Worm (Caenorhabditis elegans) whole organism, early embryonic: ENCODE data around the gene piga-1.

Experiments
- ama-1 ChIP-seq: fragments of 150-350 bp; optimal IDR thresholded peaks from 2 replicates; lab custom pipeline; 2014
- flt-1 ChIP-seq: fragments of 200-800 bp; sonication (Bioruptor generic); IDR thresholded peaks from 2 replicates; pipeline ENCODE4 v1.3.6; 2022; ENCODE audit warnings: missing genetic modification characterization, missing compliant biosample characterization
- pes-1 ChIP-seq: fragments of 200-800 bp; sonication (Bioruptor generic); IDR thresholded peaks from 2 replicates; pipeline ENCODE4 v1.3.6; 2022; ENCODE audit warnings: missing genetic modification reagents, missing genetic modification characterization, missing compliant biosample characterization
- tbx-37 ChIP-seq: fragments of 200-800 bp; sonication (Bioruptor generic); conservative IDR thresholded peaks from 2 replicates; pipeline ENCODE4 v1.3.6; 2022; ENCODE audit warnings: missing genetic modification reagents, missing genetic modification characterization, missing compliant biosample characterization

DNA sequence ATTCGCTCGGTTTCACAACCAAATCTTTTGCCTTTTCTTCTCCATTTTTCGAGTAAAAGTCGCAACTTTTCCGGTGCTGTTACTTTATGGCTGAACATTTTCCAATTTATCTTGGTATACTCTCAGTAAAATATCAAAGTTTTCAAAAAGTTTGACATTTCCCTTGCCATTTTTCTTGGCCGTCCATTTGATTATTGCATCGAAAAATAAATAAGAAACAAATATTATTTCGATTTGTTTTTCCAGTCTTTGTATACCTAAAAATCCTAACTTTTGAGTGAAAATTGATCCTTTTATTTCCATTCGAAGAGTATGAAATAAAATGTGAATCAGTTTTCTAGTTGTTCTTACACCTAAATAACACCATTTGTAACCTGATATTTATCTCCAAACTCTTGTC is 15.1 kb downstream of the piga-1 start:
- TF ChIP-seq tbx-37 (GFP tag; lab: Robert Waterston, UW): no peak
- no peak for TF ChIP-seq ama-1 (lab: Kevin White, UChicago)
- no peak for TF ChIP-seq flt-1
- TF ChIP-seq pes-1 (GFP tag; lab: Robert Waterston, UW): no peak
